Worm (Caenorhabditis elegans): ENCODE data around the gene F40G9.6.

DNA sequence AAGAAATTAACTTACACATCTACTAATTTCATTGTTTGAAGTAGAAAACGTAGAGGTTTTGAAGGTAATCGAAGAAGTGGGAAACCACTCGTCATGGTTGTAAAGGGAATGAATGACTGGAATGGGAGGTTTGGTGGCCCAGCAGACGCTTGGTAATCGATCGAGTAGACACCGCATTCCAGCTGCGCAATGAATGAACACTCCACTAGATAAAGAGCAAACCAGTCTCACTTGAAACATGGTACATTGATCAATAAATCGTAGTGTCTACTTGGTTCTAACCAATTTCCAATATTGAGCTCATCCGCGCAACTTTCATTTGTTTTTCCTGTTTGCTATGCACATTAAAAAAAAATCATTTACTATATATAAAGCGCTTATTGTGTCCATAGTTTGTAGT, 33.0 kb upstream of the F40G9.6 start, which contains the start of gene fbxb-84:
- TF ChIP-seq him-1 (tag; optimal IDR thresholded peaks at IDR 0.05) (no peak), W03F9.2 (tag; optimal IDR thresholded peaks at IDR 0.05) (no peak)
